Fruit fly (Drosophila melanogaster) whole organism, embryonic: Measurements from ENCODE around the gene TfAP-2.

ENCODE experiments used
- Awh ChIP-seq: fragments of 200-800 bp; sonication (Bioruptor generic); IDR thresholded peaks from 2 replicates; pipeline ENCODE4, ENCODE4 v1.3.6; 2022; ENCODE audit warnings: missing biosample characterization, missing genetic modification characterization
- Bgb ChIP-seq: fragments of 200-800 bp; sonication (Bioruptor generic); IDR thresholded peaks from 2 replicates; pipeline ENCODE4 v1.3.6; 2022; ENCODE audit warnings: missing biosample characterization, missing genetic modification characterization; ENCODE audit not compliant: partially characterized antibody
- Blimp-1 ChIP-seq: fragments of 200-800 bp; sonication (Bioruptor generic); optimal IDR thresholded peaks from 3 replicates; lab custom pipeline; 2018; ENCODE audit warnings: missing biosample characterization, missing genetic modification characterization, mild to moderate bottlenecking, moderate library complexity, missing genetic modification reagents
- CG1024 ChIP-seq: fragments of 200-800 bp; sonication (Bioruptor generic); IDR thresholded peaks from 2 replicates; pipeline ENCODE4 v1.3.6; 2022; ENCODE audit warnings: missing biosample characterization, missing genetic modification characterization
- CG10565 ChIP-seq: fragments of 200-800 bp; sonication (Bioruptor generic); optimal IDR thresholded peaks from 3 replicates; lab custom pipeline; 2016; ENCODE audit warnings: missing biosample characterization, mild to moderate bottlenecking, missing genetic modification characterization
- CG10979 ChIP-seq: fragments of 200-800 bp; sonication (Bioruptor generic); optimal IDR thresholded peaks from 2 replicates; lab custom pipeline; 2018; ENCODE audit warnings: missing biosample characterization, mild to moderate bottlenecking, missing genetic modification characterization, moderate library complexity
- CG11398 ChIP-seq: fragments of 200-800 bp; sonication (Bioruptor generic); optimal IDR thresholded peaks from 2 replicates; lab custom pipeline; 2016; ENCODE audit warnings: missing biosample characterization, missing genetic modification characterization
- CG12219 ChIP-seq: fragments of 200-800 bp; sonication (Bioruptor generic); optimal IDR thresholded peaks from 3 replicates; lab custom pipeline; 2018; ENCODE audit warnings: missing biosample characterization, mild to moderate bottlenecking, missing genetic modification characterization
- CG14860 ChIP-seq: fragments of 200-800 bp; sonication (Bioruptor generic); IDR thresholded peaks from 3 replicates; pipeline ENCODE4 v1.3.6; 2022; ENCODE audit warnings: missing biosample characterization, missing genetic modification characterization; ENCODE audit not compliant: partially characterized antibody
- CG1529 ChIP-seq: fragments of 200-800 bp; sonication (Bioruptor generic); optimal IDR thresholded peaks from 3 replicates; lab custom pipeline; 2018; ENCODE audit warnings: missing biosample characterization, missing genetic modification characterization
- CG15514 ChIP-seq: fragments of 200-800 bp; sonication (Bioruptor generic); optimal IDR thresholded peaks from 3 replicates; lab custom pipeline; 2017; ENCODE audit warnings: missing biosample characterization, missing genetic modification characterization, mild to moderate bottlenecking, moderate library complexity, missing genetic modification reagents
- CG16815 ChIP-seq: fragments of 200-800 bp; sonication (Bioruptor generic); optimal IDR thresholded peaks from 3 replicates; lab custom pipeline; 2017; ENCODE audit warnings: missing biosample characterization, mild to moderate bottlenecking, missing genetic modification characterization
- CG18476 ChIP-seq: fragments of 200-800 bp; sonication (Bioruptor generic); optimal IDR thresholded peaks from 2 replicates; lab custom pipeline; 2016; ENCODE audit warnings: missing biosample characterization, mild to moderate bottlenecking, missing genetic modification characterization
- CG2199 ChIP-seq: fragments of 200-800 bp; sonication (Bioruptor generic); IDR thresholded peaks from 3 replicates; pipeline ENCODE4 v1.3.6; 2022; ENCODE audit warnings: missing biosample characterization, missing genetic modification characterization
- CG2202 ChIP-seq: fragments of 200-800 bp; sonication (Bioruptor generic); optimal IDR thresholded peaks from 2 replicates; lab custom pipeline; 2018; ENCODE audit warnings: missing biosample characterization, mild to moderate bottlenecking, missing genetic modification characterization
- CG31365 ChIP-seq: fragments of 200-800 bp; sonication (Bioruptor generic); optimal IDR thresholded peaks from 2 replicates; lab custom pipeline; 2018; ENCODE audit warnings: missing biosample characterization, mild to moderate bottlenecking, missing genetic modification characterization
- CG33213 ChIP-seq: fragments of 200-800 bp; sonication (Bioruptor generic); optimal IDR thresholded peaks from 3 replicates; lab custom pipeline; 2016; ENCODE audit warnings: missing biosample characterization, missing genetic modification characterization
- CG4854 ChIP-seq: fragments of 200-800 bp; sonication (Bioruptor generic); optimal IDR thresholded peaks from 2 replicates; lab custom pipeline; 2016; ENCODE audit warnings: missing biosample characterization, missing genetic modification characterization, inconsistent platforms
- CG6175 ChIP-seq: fragments of 200-800 bp; sonication (Bioruptor generic); IDR thresholded peaks from 3 replicates; pipeline ENCODE4 v1.3.6; 2022; ENCODE audit warnings: missing biosample characterization, missing genetic modification characterization
- CG6683 ChIP-seq: fragments of 200-800 bp; sonication (Bioruptor generic); optimal IDR thresholded peaks from 2 replicates; lab custom pipeline; 2017; ENCODE audit warnings: missing biosample characterization, mild to moderate bottlenecking, missing genetic modification characterization, missing genetic modification reagents
- CG8281 ChIP-seq: fragments of 200-800 bp; sonication (Bioruptor generic); optimal IDR thresholded peaks from 2 replicates; lab custom pipeline; 2018; ENCODE audit warnings: missing biosample characterization, mild to moderate bottlenecking, missing genetic modification characterization, moderate library complexity
- D19A ChIP-seq: fragments of 200-800 bp; optimal IDR thresholded peaks from 3 replicates; lab custom pipeline; 2019; ENCODE audit warnings: missing biosample characterization, mild to moderate bottlenecking, missing genetic modification characterization, moderate library complexity
- Doc2 ChIP-seq: fragments of 200-800 bp; sonication (Bioruptor generic); IDR thresholded peaks from 2 replicates; pipeline ENCODE4 v1.3.6; 2022; ENCODE audit warnings: missing biosample characterization, missing genetic modification characterization
- Ets97D ChIP-seq: fragments of 200-800 bp; sonication (Bioruptor generic); optimal IDR thresholded peaks from 3 replicates; lab custom pipeline; 2016; ENCODE audit warnings: missing biosample characterization, missing genetic modification characterization
- Lim3 ChIP-seq: fragments of 200-800 bp; sonication (Bioruptor generic); IDR thresholded peaks from 2 replicates; pipeline ENCODE4 v1.3.6; 2022; ENCODE audit warnings: missing biosample characterization, missing genetic modification characterization
- Neu2 ChIP-seq: fragments of 200-800 bp; sonication (Bioruptor generic); optimal IDR thresholded peaks from 3 replicates; lab custom pipeline; 2016; ENCODE audit warnings: missing biosample characterization, missing genetic modification characterization, borderline replicate concordance
- Nf-YB ChIP-seq: fragments of 200-800 bp; sonication (Bioruptor generic); optimal IDR thresholded peaks from 3 replicates; lab custom pipeline; 2019; ENCODE audit warnings: missing biosample characterization, mild to moderate bottlenecking, missing genetic modification characterization, moderate library complexity
- Six4 ChIP-seq: fragments of 200-800 bp; sonication (Bioruptor generic); optimal IDR thresholded peaks from 2 replicates; lab custom pipeline; 2016; ENCODE audit warnings: missing biosample characterization, missing genetic modification characterization
- Xrp1 ChIP-seq: fragments of 200-800 bp; sonication (Bioruptor generic); IDR thresholded peaks from 2 replicates; pipeline ENCODE4 v1.3.6; 2022; ENCODE audit warnings: missing biosample characterization, missing genetic modification characterization
- cas ChIP-seq: fragments of 200-800 bp; sonication (Bioruptor generic); IDR thresholded peaks from 2 replicates; pipeline ENCODE4 v1.3.6; 2022; ENCODE audit warnings: missing biosample characterization, missing genetic modification characterization
- crp ChIP-seq, 2 experiments: fragments of 200-800 bp; sonication (Bioruptor generic); optimal IDR thresholded peaks; 2 replicates in 1 of 2; 3 replicates in 1 of 2; lab custom pipeline; 2017; ENCODE audit warnings: missing biosample characterization in 2 of 2, missing genetic modification characterization in 2 of 2, mild to moderate bottlenecking in 1 of 2, moderate library complexity in 1 of 2
- da ChIP-seq: fragments of 200-800 bp; sonication (Bioruptor generic); optimal IDR thresholded peaks from 2 replicates; lab custom pipeline; 2016; ENCODE audit warnings: missing biosample characterization, missing genetic modification characterization
- dan ChIP-seq: fragments of 200-800 bp; sonication (Bioruptor generic); IDR thresholded peaks from 2 replicates; pipeline ENCODE4 v1.3.6; 2022; ENCODE audit warnings: missing biosample characterization, missing genetic modification characterization
- fu2 ChIP-seq: fragments of 200-800 bp; sonication (Bioruptor generic); optimal IDR thresholded peaks from 2 replicates; lab custom pipeline; 2016; ENCODE audit warnings: missing biosample characterization, missing genetic modification characterization
- gce ChIP-seq: fragments of 200-800 bp; sonication (Bioruptor generic); IDR thresholded peaks from 3 replicates; pipeline ENCODE4 v1.3.6; 2022; ENCODE audit warnings: missing biosample characterization, missing genetic modification characterization
- gsb-n ChIP-seq: fragments of 200-800 bp; sonication (Bioruptor generic); optimal IDR thresholded peaks from 3 replicates; lab custom pipeline; 2018; ENCODE audit warnings: missing biosample characterization, mild to moderate bottlenecking, missing genetic modification characterization
- her ChIP-seq: fragments of 200-800 bp; sonication (Bioruptor generic); optimal IDR thresholded peaks from 2 replicates; lab custom pipeline; 2016; ENCODE audit warnings: missing biosample characterization, missing genetic modification characterization
- jigr1 ChIP-seq: fragments of 200-800 bp; sonication (Bioruptor generic); IDR thresholded peaks from 3 replicates; pipeline ENCODE4 v1.3.6; 2022; ENCODE audit warnings: missing biosample characterization, missing genetic modification characterization
- lbe ChIP-seq: fragments of 200-800 bp; sonication (Bioruptor generic); optimal IDR thresholded peaks from 2 replicates; lab custom pipeline; 2016; ENCODE audit warnings: missing biosample characterization, mild to moderate bottlenecking, missing genetic modification characterization
- lilli ChIP-seq: fragments of 200-800 bp; sonication (Bioruptor generic); optimal IDR thresholded peaks from 3 replicates; lab custom pipeline; 2016; ENCODE audit warnings: missing biosample characterization, missing genetic modification characterization
- luna ChIP-seq: fragments of 200-800 bp; sonication (Bioruptor generic); optimal IDR thresholded peaks from 2 replicates; lab custom pipeline; 2016; ENCODE audit warnings: missing biosample characterization, missing genetic modification characterization
- nau ChIP-seq: fragments of 200-800 bp; sonication (Bioruptor generic); optimal IDR thresholded peaks from 3 replicates; lab custom pipeline; 2017; ENCODE audit warnings: missing biosample characterization, mild to moderate bottlenecking, missing genetic modification characterization, missing genetic modification reagents
- prd ChIP-seq, 3 experiments: fragments of >200 bp in 2 of 3; fragments of 200-800 bp in 1 of 3; sonication (Bioruptor generic) in 1 of 3; optimal IDR thresholded peaks in 2 of 3; IDR thresholded peaks in 1 of 3; 2 replicates in 2 of 3; 3 replicates in 1 of 3; pipeline versions ENCODE4 v1.3.6 to Lab custom; 2017 to 2022; ENCODE audit warnings: missing biosample characterization in 1 of 3, missing genetic modification characterization in 1 of 3
- pros ChIP-seq: fragments of 200-800 bp; sonication (Bioruptor generic); optimal IDR thresholded peaks from 3 replicates; lab custom pipeline; 2019; ENCODE audit warnings: missing biosample characterization, mild to moderate bottlenecking, missing genetic modification characterization, moderate library complexity
- sens-2 ChIP-seq: fragments of 200-800 bp; sonication (Bioruptor generic); IDR thresholded peaks from 2 replicates; pipeline ENCODE4 v1.3.6; 2022; ENCODE audit warnings: missing biosample characterization, missing genetic modification characterization
- sna ChIP-seq: fragments of 200-800 bp; sonication (Bioruptor generic); IDR thresholded peaks from 2 replicates; pipeline ENCODE4 v1.3.6; 2022; ENCODE audit warnings: missing biosample characterization, missing genetic modification characterization; ENCODE audit not compliant: partially characterized antibody
- ssp ChIP-seq: fragments of 200-800 bp; sonication (Bioruptor generic); IDR thresholded peaks from 2 replicates; pipeline ENCODE4 v1.3.6; 2022; ENCODE audit warnings: missing biosample characterization, missing genetic modification characterization
- unpg ChIP-seq: fragments of 200-800 bp; sonication (Bioruptor generic); optimal IDR thresholded peaks from 3 replicates; lab custom pipeline; 2018; ENCODE audit warnings: missing biosample characterization, mild to moderate bottlenecking, missing genetic modification characterization, moderate library complexity
- vfl ChIP-seq: fragments of 200-800 bp; sonication (Bioruptor generic); optimal IDR thresholded peaks from 2 replicates; lab custom pipeline; 2016; ENCODE audit warnings: missing biosample characterization, missing genetic modification characterization
- zfh1 ChIP-seq: fragments of 200-800 bp; sonication (Bioruptor generic); IDR thresholded peaks from 3 replicates; pipeline ENCODE4 v1.3.6; 2022; ENCODE audit warnings: missing biosample characterization, missing genetic modification characterization

TfAP-2 gene

dm6 chr3L:21652768-21653167 lies 66.1 kb downstream of the TfAP-2 start:
- peak; percentile 53 for TF ChIP-seq CG4854
- peak; percentile 46; the same call in 1 of the 3 replicates for TF ChIP-seq CG6175 (GFP tag; lab: Robert Waterston, UW)
- no peak for TF ChIP-seq sna (GFP tag; lab: Robert Waterston, UW)
- no peak for TF ChIP-seq CG6683 (GFP tag; lab: Kevin White, UChicago)
- TF ChIP-seq prd (optimal IDR thresholded peaks at IDR 0.05; lab: Kevin White, UChicago), result no peak
- TF ChIP-seq prd (GFP tag; IDR thresholded peaks at IDR 0.05; lab: Robert Waterston, UW), result peak; percentile 63; the same call in 2 of the 3 replicates
- TF ChIP-seq Xrp1 (GFP tag; lab: Robert Waterston, UW), result no peak
- peak; percentile 45 for TF ChIP-seq CG31365
- TF ChIP-seq jigr1, result no peak
- TF ChIP-seq crp (GFP tag; optimal IDR thresholded peaks at IDR 0.05; lab: Kevin White, UChicago), result no peak
- TF ChIP-seq sens-2 (GFP tag; lab: Robert Waterston, UW), result peak; percentile 32; the same call in 1 of the 2 replicates
- peak; percentile 60; the same call in 2 of the 3 replicates for TF ChIP-seq zfh1
- no peak for TF ChIP-seq gce
- no peak for TF ChIP-seq Doc2 (GFP tag; lab: Robert Waterston, UW)
- peak; percentile 34 for TF ChIP-seq fu2
- TF ChIP-seq Neu2 (GFP tag; lab: Kevin White, UChicago), result no peak
- peak; percentile 31 for TF ChIP-seq gsb-n (tag; lab: Kevin White, UChicago)
- peak; percentile 100 for TF ChIP-seq CG10979 (tag; lab: Kevin White, UChicago)
- TF ChIP-seq Blimp-1 (GFP tag; lab: Kevin White, UChicago), result peak; percentile 50
- peak; percentile 77 for TF ChIP-seq CG33213
- 0 out of 2 replicates have a peak, but pooled peaks have one; percentile 24 for TF ChIP-seq CG1024 (GFP tag; lab: Robert Waterston, UW)
- peak; percentile 36 for TF ChIP-seq da (GFP tag; lab: Kevin White, UChicago)
- no peak for TF ChIP-seq cas (GFP tag; lab: Robert Waterston, UW)
- no peak for TF ChIP-seq CG1529
- TF ChIP-seq dan, result no peak
- TF ChIP-seq CG11398 (GFP tag; lab: Kevin White, UChicago), result no peak
- TF ChIP-seq CG12219 (GFP tag; lab: Kevin White, UChicago), result peak; percentile 10
- TF ChIP-seq nau (GFP tag; lab: Kevin White, UChicago), result no peak
- TF ChIP-seq lbe (GFP tag; lab: Kevin White, UChicago), result no peak
- TF ChIP-seq CG14860 (GFP tag; lab: Robert Waterston, UW), result no peak
- TF ChIP-seq Six4 (GFP tag; lab: Kevin White, UChicago), result peak; percentile 59
- no peak for TF ChIP-seq luna (GFP tag; lab: Kevin White, UChicago)
- peak; percentile 58 for TF ChIP-seq Ets97D (GFP tag; lab: Kevin White, UChicago)
- no peak for TF ChIP-seq Nf-YB (GFP tag; lab: Kevin White, UChicago)
- TF ChIP-seq Awh (GFP tag; lab: Robert Waterston, UW), result no peak
- peak; percentile 45 for TF ChIP-seq CG16815 (GFP tag; lab: Kevin White, UChicago)
- no peak for TF ChIP-seq CG2202 (tag; lab: Kevin White, UChicago)
- peak; percentile 29 for TF ChIP-seq vfl (GFP tag; lab: Kevin White, UChicago)
- peak; percentile 76 for TF ChIP-seq Bgb (GFP tag; lab: Robert Waterston, UW)
- no peak for TF ChIP-seq Lim3 (GFP tag; lab: Robert Waterston, UW)
- TF ChIP-seq her (GFP tag; lab: Kevin White, UChicago), result peak; percentile 53
- no peak for TF ChIP-seq pros (GFP tag; lab: Kevin White, UChicago)
- peak; percentile 67 for TF ChIP-seq unpg (GFP tag; lab: Kevin White, UChicago)
- peak; percentile 5 for TF ChIP-seq CG10565
- TF ChIP-seq lilli, result peak; percentile 79
- peak; percentile 38 for TF ChIP-seq CG15514 (GFP tag; lab: Kevin White, UChicago)
- peak; percentile 47 for TF ChIP-seq D19A (tag; lab: Kevin White, UChicago)
- TF ChIP-seq CG8281 (tag; lab: Kevin White, UChicago), result no peak
- TF ChIP-seq CG2199, result peak; percentile 93
- TF ChIP-seq ssp (GFP tag; lab: Robert Waterston, UW), result peak; percentile 32; the same call in 1 of the 2 replicates
- no peak for TF ChIP-seq CG18476
